Worm (Caenorhabditis elegans): ENCODE measurements around the gene srg-56.

- TF ChIP-seq flt-1 (GFP tag; IDR thresholded peaks at IDR 0.05) (no peak), med-1 (GFP tag; optimal IDR thresholded peaks at IDR 0.05; ENCODE audit: insufficient read depth) (no peak), T22C8.4 (GFP tag; IDR thresholded peaks at IDR 0.05) (no peak), klf-2 (GFP tag; conservative IDR thresholded peaks at IDR 0.05) (no peak)
Observed at ce11 chrV:2769754-2770153, 31.7 kb upstream of the srg-56 start, which contains the start of gene dhs-15.

Data from whole organism, midembryonic.